Fruit fly (Drosophila melanogaster) whole organism, prepupa: ENCODE results near the gene fru.

Source experiments
- Blimp-1 ChIP-seq: fragments of 200-800 bp; sonication (Bioruptor generic); optimal IDR thresholded peaks from 3 replicates; lab custom pipeline; 2017; ENCODE audit warnings: missing biosample characterization, missing genetic modification characterization, mild to moderate bottlenecking, moderate library complexity, missing genetic modification reagents
- CG11762 ChIP-seq: fragments of 200-800 bp; sonication (Bioruptor generic); optimal IDR thresholded peaks from 3 replicates; lab custom pipeline; 2016; ENCODE audit warnings: missing biosample characterization, missing genetic modification characterization; ENCODE audit not compliant: insufficient read depth
- CG1621 ChIP-seq: fragments of 200-800 bp; sonication (Bioruptor generic); optimal IDR thresholded peaks from 3 replicates; lab custom pipeline; 2018; ENCODE audit warnings: missing biosample characterization, mild to moderate bottlenecking, missing genetic modification characterization
- CG16779 ChIP-seq: fragments of 200-800 bp; sonication (Bioruptor generic); optimal IDR thresholded peaks from 3 replicates; lab custom pipeline; 2017; ENCODE audit warnings: missing biosample characterization, mild to moderate bottlenecking, missing genetic modification characterization
- CG32006 ChIP-seq: fragments of 200-800 bp; sonication (Bioruptor generic); optimal IDR thresholded peaks from 3 replicates; lab custom pipeline; 2017; ENCODE audit warnings: missing biosample characterization, mild to moderate bottlenecking, missing genetic modification characterization
- CG34406 ChIP-seq: fragments of 200-800 bp; sonication (Bioruptor generic); optimal IDR thresholded peaks from 3 replicates; lab custom pipeline; 2016; ENCODE audit warnings: missing biosample characterization, missing genetic modification characterization
- CG4318 ChIP-seq: fragments of 200-800 bp; sonication (Bioruptor generic); optimal IDR thresholded peaks from 3 replicates; lab custom pipeline; 2017; ENCODE audit warnings: missing biosample characterization, mild to moderate bottlenecking, missing genetic modification characterization
- CG6276 ChIP-seq: fragments of 200-800 bp; sonication (Bioruptor generic); optimal IDR thresholded peaks from 2 replicates; lab custom pipeline; 2017; ENCODE audit warnings: missing biosample characterization, mild to moderate bottlenecking, missing genetic modification characterization
- CG6792 ChIP-seq: fragments of 200-800 bp; sonication (Bioruptor generic); optimal IDR thresholded peaks from 3 replicates; lab custom pipeline; 2016; ENCODE audit warnings: missing biosample characterization, missing genetic modification characterization
- CG6808 ChIP-seq: fragments of 200-800 bp; sonication (Bioruptor generic); optimal IDR thresholded peaks from 3 replicates; lab custom pipeline; 2017; ENCODE audit warnings: missing biosample characterization, missing genetic modification characterization, mild to moderate bottlenecking, moderate library complexity, missing genetic modification reagents
- CG6854 ChIP-seq: fragments of 200-800 bp; sonication (Bioruptor generic); optimal IDR thresholded peaks from 2 replicates; lab custom pipeline; 2017; ENCODE audit warnings: missing biosample characterization, mild to moderate bottlenecking, missing genetic modification characterization
- CG7368 ChIP-seq: fragments of 200-800 bp; sonication (Bioruptor generic); optimal IDR thresholded peaks from 3 replicates; lab custom pipeline; 2016; ENCODE audit warnings: missing biosample characterization, missing genetic modification characterization
- CG8119 ChIP-seq: fragments of 200-800 bp; sonication (Bioruptor generic); IDR thresholded peaks from 3 replicates; pipeline ENCODE4 v1.3.6; 2022; ENCODE audit warnings: missing biosample characterization, missing genetic modification characterization
- CG8319 ChIP-seq: fragments of 200-800 bp; sonication (Bioruptor generic); optimal IDR thresholded peaks from 3 replicates; lab custom pipeline; 2016; ENCODE audit warnings: missing biosample characterization, missing genetic modification characterization
- CG8632 ChIP-seq: fragments of 200-800 bp; sonication (Bioruptor generic); optimal IDR thresholded peaks from 3 replicates; lab custom pipeline; 2016; ENCODE audit warnings: missing biosample characterization, missing genetic modification characterization
- CG9139 ChIP-seq: fragments of 200-800 bp; sonication (Bioruptor generic); optimal IDR thresholded peaks from 3 replicates; lab custom pipeline; 2017; ENCODE audit warnings: missing biosample characterization, mild to moderate bottlenecking, missing genetic modification characterization
- Eip75B ChIP-seq: fragments of 200-800 bp; sonication (Bioruptor generic); optimal IDR thresholded peaks from 3 replicates; lab custom pipeline; 2016; ENCODE audit warnings: missing biosample characterization, missing genetic modification characterization
- Eip78C ChIP-seq: fragments of 200-800 bp; sonication (Bioruptor generic); peaks from one replicate; lab custom pipeline; 2016; ENCODE audit warnings: missing biosample characterization, missing genetic modification characterization
- Eip93F ChIP-seq: fragments of 200-800 bp; sonication (Bioruptor generic); optimal IDR thresholded peaks from 2 replicates; lab custom pipeline; 2016; ENCODE audit warnings: missing biosample characterization, mild to moderate bottlenecking, missing genetic modification characterization
- Ets21C ChIP-seq: fragments of 200-800 bp; sonication (Bioruptor generic); optimal IDR thresholded peaks from 3 replicates; lab custom pipeline; 2016; ENCODE audit warnings: missing biosample characterization, missing genetic modification characterization
- Ets96B ChIP-seq: fragments of 200-800 bp; optimal IDR thresholded peaks from 2 replicates; lab custom pipeline; 2019; ENCODE audit warnings: missing biosample characterization, mild to moderate bottlenecking, missing genetic modification characterization, moderate library complexity
- Hr38 ChIP-seq: sonication (Bioruptor generic); optimal IDR thresholded peaks from 2 replicates; lab custom pipeline; 2016; ENCODE audit warnings: missing biosample characterization, missing genetic modification characterization
- Hr4 ChIP-seq: fragments of 200-800 bp; sonication (Bioruptor generic); optimal IDR thresholded peaks from 3 replicates; lab custom pipeline; 2016; ENCODE audit warnings: missing biosample characterization, missing genetic modification characterization
- Lpt ChIP-seq: fragments of 200-800 bp; sonication (Bioruptor generic); optimal IDR thresholded peaks from 3 replicates; lab custom pipeline; 2016; ENCODE audit warnings: missing biosample characterization, missing genetic modification characterization
- Met ChIP-seq: fragments of 200-800 bp; sonication (Bioruptor generic); optimal IDR thresholded peaks from 3 replicates; lab custom pipeline; 2016; ENCODE audit warnings: missing biosample characterization, missing genetic modification characterization
- Smox ChIP-seq: fragments of 200-800 bp; sonication (Bioruptor generic); optimal IDR thresholded peaks from 3 replicates; lab custom pipeline; 2016; ENCODE audit warnings: missing biosample characterization, missing genetic modification characterization
- Sox102F ChIP-seq: fragments of 200-800 bp; sonication (Bioruptor generic); optimal IDR thresholded peaks from 2 replicates; lab custom pipeline; 2016; ENCODE audit warnings: missing biosample characterization, mild to moderate bottlenecking, missing genetic modification characterization
- Sox15 ChIP-seq: fragments of 200-800 bp; sonication (Bioruptor generic); optimal IDR thresholded peaks from 3 replicates; lab custom pipeline; 2016; ENCODE audit warnings: missing biosample characterization, missing genetic modification characterization
- achi ChIP-seq: fragments of 200-800 bp; sonication (Bioruptor generic); optimal IDR thresholded peaks from 3 replicates; lab custom pipeline; 2016; ENCODE audit warnings: missing biosample characterization, missing genetic modification characterization
- acj6 ChIP-seq: fragments of 200-800 bp; sonication (Bioruptor generic); optimal IDR thresholded peaks from 3 replicates; lab custom pipeline; 2016; ENCODE audit warnings: missing biosample characterization, missing genetic modification characterization
- dac ChIP-seq: fragments of 200-800 bp; sonication (Bioruptor generic); optimal IDR thresholded peaks from 2 replicates; lab custom pipeline; 2017; ENCODE audit warnings: missing biosample characterization, mild to moderate bottlenecking, missing genetic modification characterization
- eg ChIP-seq: fragments of 200-800 bp; sonication (Bioruptor generic); IDR thresholded peaks from 3 replicates; pipeline ENCODE4 v1.3.6; 2022; ENCODE audit warnings: missing biosample characterization, missing genetic modification characterization
- esn ChIP-seq: fragments of 200-800 bp; sonication (Bioruptor generic); optimal IDR thresholded peaks from 2 replicates; lab custom pipeline; 2016; ENCODE audit warnings: missing biosample characterization, mild to moderate bottlenecking, missing genetic modification characterization, moderate library complexity
- fd85E ChIP-seq: fragments of 200-800 bp; sonication (Bioruptor generic); optimal IDR thresholded peaks from 3 replicates; lab custom pipeline; 2016; ENCODE audit warnings: missing biosample characterization, missing genetic modification characterization
- fkh ChIP-seq: fragments of 200-800 bp; sonication (Bioruptor generic); optimal IDR thresholded peaks from 3 replicates; lab custom pipeline; 2017; ENCODE audit warnings: missing biosample characterization, mild to moderate bottlenecking, missing genetic modification characterization, moderate library complexity
- lz ChIP-seq: fragments of 200-800 bp; sonication (Bioruptor generic); optimal IDR thresholded peaks from 3 replicates; lab custom pipeline; 2016; ENCODE audit warnings: missing biosample characterization, missing genetic modification characterization
- net ChIP-seq: fragments of 200-800 bp; sonication (Bioruptor generic); optimal IDR thresholded peaks from 3 replicates; lab custom pipeline; 2016; ENCODE audit warnings: missing biosample characterization, missing genetic modification characterization
- pdm3 ChIP-seq: fragments of 200-800 bp; sonication (Bioruptor generic); optimal IDR thresholded peaks from 3 replicates; lab custom pipeline; 2016; ENCODE audit warnings: missing biosample characterization, missing genetic modification characterization
- spab ChIP-seq: fragments of 200-800 bp; sonication (Bioruptor generic); optimal IDR thresholded peaks from 2 replicates; lab custom pipeline; 2017; ENCODE audit warnings: missing biosample characterization, mild to moderate bottlenecking, missing genetic modification characterization, missing genetic modification reagents
- ss ChIP-seq, 2 experiments: fragments of 200-800 bp; sonication (Bioruptor generic); optimal IDR thresholded peaks; 2 replicates in 1 of 2; 3 replicates in 1 of 2; lab custom pipeline; 2017 to 2018; ENCODE audit warnings: mild to moderate bottlenecking in 2 of 2, missing biosample characterization in 2 of 2, missing genetic modification characterization in 2 of 2, moderate library complexity in 1 of 2
- svp ChIP-seq: fragments of 200-800 bp; sonication (Bioruptor generic); peaks from one replicate; lab custom pipeline; 2016; ENCODE audit warnings: missing biosample characterization, missing genetic modification characterization
- topi ChIP-seq: fragments of 200-800 bp; sonication (Bioruptor generic); optimal IDR thresholded peaks from 3 replicates; lab custom pipeline; 2016; ENCODE audit warnings: missing biosample characterization, missing genetic modification characterization
- vri ChIP-seq: fragments of 200-800 bp; sonication (Bioruptor generic); optimal IDR thresholded peaks from 3 replicates; lab custom pipeline; 2016; ENCODE audit warnings: missing biosample characterization, mild to moderate bottlenecking, missing genetic modification characterization

fru gene

dm6 chr3R:18381014-18381512, 164.3 kb downstream of the fru start, which contains the start of gene CG7675 (continued):
- TF ChIP-seq pdm3, result no peak
- TF ChIP-seq CG32006, result no peak
- TF ChIP-seq CG7368 (GFP tag; lab: Kevin White, UChicago), result no peak
- TF ChIP-seq Sox102F, result peak; percentile 26
- no peak for TF ChIP-seq CG6276 (GFP tag; lab: Kevin White, UChicago)
- TF ChIP-seq svp (GFP tag; lab: Kevin White, UChicago), result no peak
- no peak for TF ChIP-seq dac
- peak; percentile 44 for TF ChIP-seq Ets96B (tag; lab: Kevin White, UChicago)
- no peak for TF ChIP-seq vri
- no peak for TF ChIP-seq fd85E (GFP tag; lab: Kevin White, UChicago)
- TF ChIP-seq CG4318 (GFP tag; lab: Kevin White, UChicago), result no peak
- TF ChIP-seq topi (GFP tag; lab: Kevin White, UChicago), result no peak
- TF ChIP-seq Met, result peak; percentile 10
- TF ChIP-seq ss (GFP tag; optimal IDR thresholded peaks at IDR 0.05; lab: Kevin White, UChicago), result peak; percentile 84 to 89
- TF ChIP-seq CG6792 (GFP tag; lab: Kevin White, UChicago), result no peak
- no peak for TF ChIP-seq CG8632 (GFP tag; lab: Kevin White, UChicago)
- TF ChIP-seq CG16779 (tag; lab: Kevin White, UChicago), result peak; percentile 50

dm6 chr3R:18380251-18380812, 165.1 kb downstream of the fru start:
- TF ChIP-seq Eip75B (GFP tag; lab: Kevin White, UChicago) (no peak), Smox (GFP tag; lab: Kevin White, UChicago) (no peak), Eip78C (GFP tag; lab: Kevin White, UChicago) (peak; percentile 28), CG8319 (no peak), Hr4 (GFP tag; lab: Kevin White, UChicago) (no peak), Blimp-1 (GFP tag; lab: Kevin White, UChicago) (peak; percentile 73), CG4318 (GFP tag; lab: Kevin White, UChicago) (no peak), achi (GFP tag; lab: Kevin White, UChicago) (no peak)

DNA sequence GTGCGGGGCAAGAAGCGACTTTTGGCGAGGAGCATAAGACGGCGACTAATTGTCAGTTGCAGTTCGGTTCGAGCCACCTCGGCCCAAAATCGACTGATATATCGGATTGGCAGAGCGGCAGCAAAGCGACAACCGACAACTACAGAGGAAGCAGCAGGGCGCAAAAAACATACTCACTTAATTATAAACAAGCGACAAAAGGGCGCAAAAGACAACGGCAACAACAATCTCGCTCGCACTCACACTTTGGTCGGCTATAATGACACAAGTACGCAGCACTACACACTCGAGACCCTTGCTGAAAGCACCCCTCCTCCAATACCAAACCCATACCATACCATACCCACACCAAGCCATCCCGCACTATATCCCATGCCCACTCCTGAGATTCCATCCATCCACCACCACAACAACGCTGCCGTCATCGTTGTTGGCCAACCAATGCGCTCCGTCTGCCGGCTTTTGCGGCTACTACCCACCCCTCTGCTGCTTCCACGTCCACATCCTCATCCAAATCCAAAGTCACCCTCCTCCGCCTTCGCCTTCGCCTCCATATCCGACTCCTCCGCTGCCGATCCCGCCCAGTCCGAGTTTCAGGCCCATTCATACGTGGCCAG, 172.6 kb downstream of the fru start, which contains the start of gene gl:
TSS of gene gl (minus strand) at position 51 of the 617 bp plus-strand sequence.
- TF ChIP-seq Hr38 (GFP tag; lab: Kevin White, UChicago) (no peak), eg (GFP tag; lab: Robert Waterston, UW) (no peak), esn (no peak), fd85E (GFP tag; lab: Kevin White, UChicago) (no peak), CG9139 (GFP tag; lab: Kevin White, UChicago) (no peak), CG7368 (GFP tag; lab: Kevin White, UChicago) (no peak)

- no peak for TF ChIP-seq CG6854 (GFP tag; lab: Kevin White, UChicago)
- TF ChIP-seq lz (GFP tag; lab: Kevin White, UChicago), result peak; percentile 27
- no peak for TF ChIP-seq CG1621 (tag; lab: Kevin White, UChicago)
- TF ChIP-seq net (GFP tag; lab: Kevin White, UChicago), result peak; percentile 50
- TF ChIP-seq Sox15 (GFP tag; lab: Kevin White, UChicago), result no peak
- TF ChIP-seq Sox102F, result no peak
- TF ChIP-seq spab (GFP tag; lab: Kevin White, UChicago), result no peak
- TF ChIP-seq CG34406 (GFP tag; lab: Kevin White, UChicago), result peak; percentile 5
- peak; percentile 22 for TF ChIP-seq CG8632 (GFP tag; lab: Kevin White, UChicago)
- no peak for TF ChIP-seq Eip93F (GFP tag; lab: Kevin White, UChicago)
- TF ChIP-seq topi (GFP tag; lab: Kevin White, UChicago), result no peak
- TF ChIP-seq dac, result no peak
- TF ChIP-seq Lpt (GFP tag; lab: Kevin White, UChicago), result no peak
- TF ChIP-seq acj6 (GFP tag; lab: Kevin White, UChicago), result peak; percentile 21
- TF ChIP-seq CG9139 (GFP tag; lab: Kevin White, UChicago), result no peak
- no peak for TF ChIP-seq CG6276 (GFP tag; lab: Kevin White, UChicago)
- peak; percentile 32 for TF ChIP-seq Met
- TF ChIP-seq CG32006, result no peak
- no peak for TF ChIP-seq Ets21C
- no peak for TF ChIP-seq CG11762 (GFP tag; lab: Kevin White, UChicago)
- 0 out of 3 replicates have a peak, but pooled peaks have one; percentile 20 for TF ChIP-seq CG8119 (GFP tag; lab: Robert Waterston, UW)
- no peak for TF ChIP-seq fkh
- TF ChIP-seq CG8319, result no peak
- TF ChIP-seq CG6808, result no peak
- TF ChIP-seq esn, result peak; percentile 22
- TF ChIP-seq ss (GFP tag; optimal IDR thresholded peaks at IDR 0.05; lab: Kevin White, UChicago), result no peak
- no peak for TF ChIP-seq fd85E (GFP tag; lab: Kevin White, UChicago)
Observed at dm6 chr3R:18371346-18371745, 174.0 kb downstream of the fru start.
